1 fruit fly cellular context compared by ENCODE assay signal in the genomic region with DNA sequence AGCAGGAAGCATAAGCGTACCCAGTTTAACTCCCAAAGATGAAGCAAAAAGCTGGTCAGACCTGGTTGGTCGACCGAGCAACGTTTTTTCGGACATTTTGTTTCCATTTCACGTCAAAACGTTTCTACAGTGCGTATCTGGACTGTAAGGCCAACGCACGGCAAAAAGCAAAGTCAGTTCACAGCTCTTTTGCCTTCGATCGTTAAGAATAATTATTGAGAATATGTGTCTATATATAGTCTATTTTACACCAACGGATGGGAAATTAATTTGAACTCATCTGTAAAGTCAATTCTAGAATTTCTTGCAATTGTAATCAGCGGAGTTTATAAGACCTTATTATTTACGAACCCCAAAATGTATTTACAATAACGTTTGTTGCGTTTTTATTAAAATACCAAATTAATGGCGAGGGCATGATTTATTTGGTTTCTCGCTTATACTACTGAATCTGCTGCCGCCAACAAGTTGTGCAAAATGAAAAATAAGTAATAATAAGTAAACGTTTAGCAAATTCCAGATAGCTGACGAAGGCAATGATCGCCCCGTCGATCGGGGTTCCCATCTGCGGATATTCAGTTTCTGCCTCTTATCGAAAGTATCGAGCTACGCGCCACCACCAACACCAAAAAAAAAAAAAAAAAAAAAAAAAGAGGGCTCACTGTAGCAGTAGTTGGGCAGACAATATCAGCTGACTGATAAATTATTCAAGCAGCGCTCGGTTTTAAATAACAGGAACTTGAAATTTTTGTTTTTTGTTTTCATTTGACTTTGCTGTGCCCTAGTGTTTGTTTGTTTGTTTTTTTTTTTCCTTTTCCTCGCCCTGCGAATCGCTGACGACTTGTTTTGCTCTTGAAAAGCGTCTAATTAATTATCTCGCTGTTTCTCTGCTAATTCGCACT.
TF ChIP-seq lines count a peak whose summit lies in the region.

No protein-coding gene starts in this region.

TF ChIP-seq in whole organism, embryonic, 481 proteins besides CTCF, POLR2A, EP300 and RAD21 (continued from another document):
- TF ChIP-seq Bgb (GFP tag; IDR thresholded peaks at IDR 0.05; lab: Robert Waterston, UW; ENCODE audit: partially characterized antibody) (0 out of 2 replicates have a peak, but pooled peaks have one; percentile 10), bbx (GFP tag; IDR thresholded peaks at IDR 0.05; lab: Robert Waterston, UW; ENCODE audit: partially characterized antibody) (no peak), fd3F (GFP tag; optimal IDR thresholded peaks at IDR 0.05; lab: Kevin White, UChicago) (peak; percentile 12), pros (GFP tag; optimal IDR thresholded peaks at IDR 0.05; lab: Kevin White, UChicago) (no peak), row (GFP tag; IDR thresholded peaks at IDR 0.05; lab: Robert Waterston, UW) (peak; percentile 23; the same call in 1 of the 3 replicates), CG12769 (tag; optimal IDR thresholded peaks at IDR 0.05; lab: Kevin White, UChicago) (peak; percentile 0), CG32772 (GFP tag; IDR thresholded peaks at IDR 0.05; lab: Robert Waterston, UW) (peak; percentile 38; the same call in 1 of the 2 replicates), grau (tag; optimal IDR thresholded peaks at IDR 0.05; lab: Kevin White, UChicago) (peak; percentile 64), ATbp (GFP tag; optimal IDR thresholded peaks at IDR 0.05; lab: Kevin White, UChicago) (no peak), Ada2b (GFP tag; IDR thresholded peaks at IDR 0.05; lab: Robert Waterston, UW) (no peak), CG2120 (GFP tag; optimal IDR thresholded peaks at IDR 0.05; lab: Kevin White, UChicago) (peak; percentile 41)
